Worm (Caenorhabditis elegans): ENCODE results near the gene T03F7.7.

T03F7.7 gene

ce11 chrV:11323720-11324119, 12.5 kb downstream of the T03F7.7 start, which contains the start of gene str-141:
TSS of gene str-141 (minus strand) at chrV:11323820.
- TF ChIP-seq him-1 (tag; optimal IDR thresholded peaks at IDR 0.05) (no peak), W03F9.2 (tag; optimal IDR thresholded peaks at IDR 0.05) (no peak), dao-5 (tag; optimal IDR thresholded peaks at IDR 0.05) (no peak)

- TF ChIP-seq dao-5 (tag; optimal IDR thresholded peaks at IDR 0.05): no peak
- peak; percentile 77 for TF ChIP-seq W03F9.2 (tag; optimal IDR thresholded peaks at IDR 0.05)
Measured at ce11 chrV:11326914-11327367, 15.7 kb downstream of the T03F7.7 start, which contains the start of gene tmed-10. TSS of gene tmed-10 (minus strand) at chrV:11326964.

ce11 chrV:11329100-11329499, 17.9 kb downstream of the T03F7.7 start, which contains the start of gene F47G9.6:
TSS of gene F47G9.6 (plus strand) at chrV:11329400.
- no peak for TF ChIP-seq W03F9.2 (tag; optimal IDR thresholded peaks at IDR 0.05)
- TF ChIP-seq him-1 (tag; optimal IDR thresholded peaks at IDR 0.05): no peak

- TF ChIP-seq dao-5 (tag; optimal IDR thresholded peaks at IDR 0.05): no peak
- TF ChIP-seq W03F9.2 (tag; optimal IDR thresholded peaks at IDR 0.05): no peak
- no peak for TF ChIP-seq him-1 (tag; optimal IDR thresholded peaks at IDR 0.05)
Measured at ce11 chrV:11334193-11334592, 23.0 kb downstream of the T03F7.7 start, which contains the start of gene T02E9.6. TSS of gene T02E9.6 (minus strand) at chrV:11334293.

- TF ChIP-seq him-1 (tag; optimal IDR thresholded peaks at IDR 0.05): no peak
- TF ChIP-seq W03F9.2 (tag; optimal IDR thresholded peaks at IDR 0.05): no peak
- no peak for TF ChIP-seq dao-5 (tag; optimal IDR thresholded peaks at IDR 0.05)
Measured at ce11 chrV:11335757-11336418, 24.7 kb downstream of the T03F7.7 start.

ce11 chrV:11336877-11337276, 25.7 kb downstream of the T03F7.7 start:
- TF ChIP-seq dao-5 (tag; optimal IDR thresholded peaks at IDR 0.05): no peak
- no peak for TF ChIP-seq W03F9.2 (tag; optimal IDR thresholded peaks at IDR 0.05)
- no peak for TF ChIP-seq him-1 (tag; optimal IDR thresholded peaks at IDR 0.05)

ce11 chrV:11341130-11341675, 30.0 kb downstream of the T03F7.7 start:
- TF ChIP-seq W03F9.2 (tag; optimal IDR thresholded peaks at IDR 0.05) (no peak), dao-5 (tag; optimal IDR thresholded peaks at IDR 0.05) (no peak), him-1 (tag; optimal IDR thresholded peaks at IDR 0.05) (no peak)

ce11 chrV:11341913-11342312, 30.7 kb downstream of the T03F7.7 start, which contains the start of gene T02E9.5:
TSS of gene T02E9.5 (plus strand) at chrV:11342233.
- TF ChIP-seq him-1 (tag; optimal IDR thresholded peaks at IDR 0.05) (no peak), dao-5 (tag; optimal IDR thresholded peaks at IDR 0.05) (no peak), W03F9.2 (tag; optimal IDR thresholded peaks at IDR 0.05) (no peak)

- TF ChIP-seq W03F9.2 (tag; optimal IDR thresholded peaks at IDR 0.05) (no peak), dao-5 (tag; optimal IDR thresholded peaks at IDR 0.05) (no peak), him-1 (tag; optimal IDR thresholded peaks at IDR 0.05) (no peak)
Measured at ce11 chrV:11344112-11344511, 32.9 kb downstream of the T03F7.7 start.

- TF ChIP-seq dao-5 (tag; optimal IDR thresholded peaks at IDR 0.05) (no peak), W03F9.2 (tag; optimal IDR thresholded peaks at IDR 0.05) (no peak), him-1 (tag; optimal IDR thresholded peaks at IDR 0.05) (no peak)
Measured at ce11 chrV:11344816-11345336, 33.7 kb downstream of the T03F7.7 start.

ce11 chrV:11346912-11347311, 35.7 kb downstream of the T03F7.7 start, which contains the start of gene grl-7:
TSS of gene grl-7 (minus strand) at chrV:11347012.
- TF ChIP-seq dao-5 (tag; optimal IDR thresholded peaks at IDR 0.05) (no peak), W03F9.2 (tag; optimal IDR thresholded peaks at IDR 0.05) (no peak), him-1 (tag; optimal IDR thresholded peaks at IDR 0.05) (no peak)

ce11 chrV:11351263-11351662, 40.0 kb downstream of the T03F7.7 start:
- TF ChIP-seq dao-5 (tag; optimal IDR thresholded peaks at IDR 0.05) (no peak), him-1 (tag; optimal IDR thresholded peaks at IDR 0.05) (no peak), W03F9.2 (tag; optimal IDR thresholded peaks at IDR 0.05) (no peak)

ce11 chrV:11352893-11353292, 41.7 kb downstream of the T03F7.7 start, which contains the start of gene npr-25:
TSS of gene npr-25 (minus strand) at chrV:11352993.
- TF ChIP-seq dao-5 (tag; optimal IDR thresholded peaks at IDR 0.05): no peak
- no peak for TF ChIP-seq him-1 (tag; optimal IDR thresholded peaks at IDR 0.05)
- TF ChIP-seq W03F9.2 (tag; optimal IDR thresholded peaks at IDR 0.05): no peak

ce11 chrV:11354264-11354663, 43.0 kb downstream of the T03F7.7 start:
- TF ChIP-seq W03F9.2 (tag; optimal IDR thresholded peaks at IDR 0.05) (no peak), him-1 (tag; optimal IDR thresholded peaks at IDR 0.05) (no peak), dao-5 (tag; optimal IDR thresholded peaks at IDR 0.05) (no peak)

All from whole organism, L4/young adult.